Worm (Caenorhabditis elegans): ENCODE data around the gene pqn-35.
A peak's percentile ranks its signal among the peaks of the same experiment; 100 is the strongest.

The pqn-35 gene

ce11 chrII:4597441-4597840, 15.4 kb upstream of the pqn-35 start:
- TF ChIP-seq dpff-1 (tag; optimal IDR thresholded peaks at IDR 0.05): no peak
- TF ChIP-seq nhr-80 (tag; optimal IDR thresholded peaks at IDR 0.05): peak; percentile 53

ce11 chrII:4598815-4599214, 14.0 kb upstream of the pqn-35 start:
- TF ChIP-seq cebp-1 (GFP tag; IDR thresholded peaks at IDR 0.05) (no peak), cebp-1 (tag; optimal IDR thresholded peaks at IDR 0.05) (peak; percentile 34), hmg-20 (GFP tag; IDR thresholded peaks at IDR 0.05) (no peak), nhr-80 (tag; optimal IDR thresholded peaks at IDR 0.05) (peak; percentile 86), efl-1 (GFP tag; optimal IDR thresholded peaks at IDR 0.05) (no peak), ets-4 (GFP tag; optimal IDR thresholded peaks at IDR 0.05) (peak; percentile 69), fkh-3 (tag; optimal IDR thresholded peaks at IDR 0.05) (no peak), die-1 (tag; optimal IDR thresholded peaks at IDR 0.05) (no peak), sptf-2 (GFP tag; optimal IDR thresholded peaks at IDR 0.05) (no peak), rcor-1 (GFP tag; IDR thresholded peaks at IDR 0.05) (no peak)

ce11 chrII:4599838-4600237, 13.0 kb upstream of the pqn-35 start:
- no peak for TF ChIP-seq F22D6.2 (tag; optimal IDR thresholded peaks at IDR 0.05)
- TF ChIP-seq hmg-1.2 (GFP tag; IDR thresholded peaks at IDR 0.05): no peak
- no peak for TF ChIP-seq nhr-90 (tag; optimal IDR thresholded peaks at IDR 0.05)
- no peak for TF ChIP-seq efl-1 (GFP tag; optimal IDR thresholded peaks at IDR 0.05)
- no peak for TF ChIP-seq lag-1 (GFP tag; IDR thresholded peaks at IDR 0.05)
- TF ChIP-seq cebp-1 (GFP tag; IDR thresholded peaks at IDR 0.05): no peak
- TF ChIP-seq cebp-1 (tag; optimal IDR thresholded peaks at IDR 0.05): no peak
- no peak for TF ChIP-seq sptf-2 (GFP tag; optimal IDR thresholded peaks at IDR 0.05)
- TF ChIP-seq egl-18 (GFP tag; IDR thresholded peaks at IDR 0.05): no peak
- TF ChIP-seq ccch-3 (GFP tag; optimal IDR thresholded peaks at IDR 0.05): no peak
- TF ChIP-seq madf-8 (GFP tag; conservative IDR thresholded peaks at IDR 0.05): no peak
- TF ChIP-seq ztf-28 (GFP tag; IDR thresholded peaks at IDR 0.05): no peak
- no peak for TF ChIP-seq mes-4 (tag; optimal IDR thresholded peaks at IDR 0.05)
- no peak for TF ChIP-seq dpl-1 (GFP tag; optimal IDR thresholded peaks at IDR 0.05)
- no peak for TF ChIP-seq rpc-1 (optimal IDR thresholded peaks at IDR 0.05)
- no peak for TF ChIP-seq rpc-1 (tag; optimal IDR thresholded peaks at IDR 0.05)

- no peak for TF ChIP-seq let-526 (GFP tag; IDR thresholded peaks at IDR 0.05)
- peak; percentile 31 for TF ChIP-seq ztf-26 (tag; optimal IDR thresholded peaks at IDR 0.05)
- TF ChIP-seq ceh-79 (tag; optimal IDR thresholded peaks at IDR 0.05): no peak
- TF ChIP-seq lin-40 (tag; optimal IDR thresholded peaks at IDR 0.05): peak; percentile 14
- TF ChIP-seq F55B11.4 (tag; optimal IDR thresholded peaks at IDR 0.05; ENCODE audit: borderline replicate concordance, insufficient read depth): no peak
Observed at ce11 chrII:4600276-4600675, 12.5 kb upstream of the pqn-35 start.

ce11 chrII:4600818-4601217, 12.0 kb upstream of the pqn-35 start:
- peak; percentile 70; the same call in 1 of the 2 replicates for TF ChIP-seq nfyb-1 (GFP tag; IDR thresholded peaks at IDR 0.05)
- TF ChIP-seq snpc-1.1 (tag; optimal IDR thresholded peaks at IDR 0.05; ENCODE audit: insufficient read depth): no peak

- TF ChIP-seq pbrm-1 (GFP tag; IDR thresholded peaks at IDR 0.05) (0 out of 2 replicates have a peak, but pooled peaks have one; percentile 24), nfya-2 (GFP tag; IDR thresholded peaks at IDR 0.05) (no peak), Y67H2A.10 (GFP tag; conservative IDR thresholded peaks at IDR 0.05) (no peak), Y53F4B.3 (GFP tag; IDR thresholded peaks at IDR 0.05) (no peak), D2030.7 (GFP tag; IDR thresholded peaks at IDR 0.05) (no peak), T26A5.8 (tag; optimal IDR thresholded peaks at IDR 0.05) (no peak), lir-1 (GFP tag; conservative IDR thresholded peaks at IDR 0.05) (no peak)
Observed at ce11 chrII:4601256-4601655, 11.5 kb upstream of the pqn-35 start, which contains the start of gene ipla-1. TSS of gene ipla-1 (minus strand) at chrII:4601356.

Data from whole organism, young adult.